Fruit fly (Drosophila melanogaster): ENCODE measurements around the gene CG17721.

Gene CG17721

DNA sequence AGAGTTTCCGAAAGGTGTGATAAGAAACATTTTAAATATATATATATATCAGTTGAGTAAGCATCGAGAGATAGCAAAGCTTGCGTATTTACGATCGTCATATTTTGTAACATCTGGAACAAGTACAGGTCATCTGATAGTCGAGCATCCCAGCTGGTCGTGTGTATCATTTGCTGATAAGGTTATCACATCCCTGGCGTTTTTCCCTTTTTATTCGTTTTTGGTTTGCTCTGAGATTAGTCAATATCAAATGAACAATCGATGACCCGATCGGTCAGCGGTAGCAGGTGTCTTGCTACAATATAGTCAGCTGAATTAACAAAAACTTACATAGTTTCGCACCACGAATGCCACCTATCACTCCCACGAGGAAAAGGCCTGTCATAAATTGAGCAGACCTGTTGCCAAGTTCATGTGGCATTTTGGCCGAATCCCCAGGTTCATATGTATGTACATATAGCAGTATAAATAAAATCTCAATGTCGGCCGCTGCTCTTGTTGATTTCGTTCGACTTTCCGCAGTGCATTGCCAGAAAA, 34.0 kb upstream of the CG17721 start (continued):
- peak; percentile 13 for TF ChIP-seq CG10274 (GFP tag; optimal IDR thresholded peaks at IDR 0.05)
- no peak for TF ChIP-seq tll (GFP tag; optimal IDR thresholded peaks at IDR 0.05)
- peak; percentile 76 for TF ChIP-seq slbo (GFP tag; IDR thresholded peaks at IDR 0.05)
- no peak for TF ChIP-seq Eip74EF (GFP tag; optimal IDR thresholded peaks at IDR 0.05)
- TF ChIP-seq Hand (GFP tag; optimal IDR thresholded peaks at IDR 0.05): peak; percentile 60
- TF ChIP-seq caup (GFP tag; optimal IDR thresholded peaks at IDR 0.05; ENCODE audit: severe bottlenecking): peak; percentile 43
- peak; percentile 66 for TF ChIP-seq PHDP (tag; optimal IDR thresholded peaks at IDR 0.05)
- TF ChIP-seq CG16813 (GFP tag; IDR thresholded peaks at IDR 0.05; ENCODE audit: partially characterized antibody): no peak
- no peak for TF ChIP-seq luna (GFP tag; optimal IDR thresholded peaks at IDR 0.05)
- TF ChIP-seq btn (GFP tag; optimal IDR thresholded peaks at IDR 0.05): no peak
- TF ChIP-seq CG4424 (GFP tag; optimal IDR thresholded peaks at IDR 0.05): peak; percentile 36
- TF ChIP-seq E2f2 (GFP tag; IDR thresholded peaks at IDR 0.05): peak; percentile 19; the same call in 1 of the 2 replicates
- peak; percentile 49; the same call in 1 of the 2 replicates for TF ChIP-seq lmd (GFP tag; IDR thresholded peaks at IDR 0.05)
- no peak for TF ChIP-seq Mrtf (GFP tag; IDR thresholded peaks at IDR 0.05)
- TF ChIP-seq Sry-β (GFP tag; optimal IDR thresholded peaks at IDR 0.05): no peak
- peak; percentile 54 for TF ChIP-seq CG31224 (GFP tag; IDR thresholded peaks at IDR 0.05)
- peak; percentile 40; the same call in 1 of the 3 replicates for TF ChIP-seq CG7357 (GFP tag; IDR thresholded peaks at IDR 0.05)
- no peak for TF ChIP-seq Gsc (GFP tag; IDR thresholded peaks at IDR 0.05)
- peak; percentile 55 for TF ChIP-seq CG10209 (GFP tag; optimal IDR thresholded peaks at IDR 0.05)
- no peak for TF ChIP-seq CG34224 (GFP tag; IDR thresholded peaks at IDR 0.05; ENCODE audit: partially characterized antibody)
- TF ChIP-seq bab2 (GFP tag; optimal IDR thresholded peaks at IDR 0.05): no peak
- TF ChIP-seq Atf6 (GFP tag; IDR thresholded peaks at IDR 0.05): peak; percentile 75; the same call in 1 of the 2 replicates
- TF ChIP-seq chinmo (GFP tag; IDR thresholded peaks at IDR 0.05; ENCODE audit: partially characterized antibody): peak; percentile 61; the same call in 1 of the 4 replicates
- no peak; the same call in 1 of the 2 replicates for TF ChIP-seq CG31441 (GFP tag; IDR thresholded peaks at IDR 0.05)
- TF ChIP-seq zfh1 (GFP tag; IDR thresholded peaks at IDR 0.05): peak; percentile 58; the same call in 1 of the 3 replicates
- TF ChIP-seq p53 (GFP tag; optimal IDR thresholded peaks at IDR 0.05): no peak
- TF ChIP-seq CG8478 (optimal IDR thresholded peaks at IDR 0.05): no peak
- no peak for TF ChIP-seq CG7271 (tag; optimal IDR thresholded peaks at IDR 0.05)
- TF ChIP-seq prd (optimal IDR thresholded peaks at IDR 0.05): no peak
- TF ChIP-seq prd (GFP tag; IDR thresholded peaks at IDR 0.05): peak; percentile 67
- TF ChIP-seq Six4 (GFP tag; optimal IDR thresholded peaks at IDR 0.05): peak; percentile 25
- no peak for TF ChIP-seq Sry-δ (GFP tag; optimal IDR thresholded peaks at IDR 0.05)
- no peak for TF ChIP-seq CG14860 (GFP tag; IDR thresholded peaks at IDR 0.05; ENCODE audit: partially characterized antibody)
- peak; percentile 49 for TF ChIP-seq fd96Cb (tag; optimal IDR thresholded peaks at IDR 0.05)
- TF ChIP-seq CG1647 (GFP tag; optimal IDR thresholded peaks at IDR 0.05): no peak
- TF ChIP-seq CG8924 (tag; optimal IDR thresholded peaks at IDR 0.05): peak; percentile 58
- no peak for TF ChIP-seq Sin3A (optimal IDR thresholded peaks at IDR 0.05)
- no peak for TF ChIP-seq jing (GFP tag; optimal IDR thresholded peaks at IDR 0.05)
- peak; percentile 56 for TF ChIP-seq CG6689 (GFP tag; IDR thresholded peaks at IDR 0.05)
- TF ChIP-seq CG11085 (GFP tag; IDR thresholded peaks at IDR 0.05): no peak
- no peak for TF ChIP-seq CG17829 (tag; optimal IDR thresholded peaks at IDR 0.05)
- no peak for TF ChIP-seq CG4707 (GFP tag; optimal IDR thresholded peaks at IDR 0.05)
- TF ChIP-seq cg (GFP tag; optimal IDR thresholded peaks at IDR 0.05): no peak
- TF ChIP-seq C15 (GFP tag; IDR thresholded peaks at IDR 0.05): no peak
- no peak for TF ChIP-seq fu2 (GFP tag; optimal IDR thresholded peaks at IDR 0.05)
- TF ChIP-seq CG1529 (GFP tag; optimal IDR thresholded peaks at IDR 0.05): no peak
- TF ChIP-seq cato (GFP tag; optimal IDR thresholded peaks at IDR 0.05; ENCODE audit: borderline replicate concordance): no peak
- TF ChIP-seq Neu2 (GFP tag; optimal IDR thresholded peaks at IDR 0.05; ENCODE audit: borderline replicate concordance): no peak
- TF ChIP-seq NC2α (GFP tag; optimal IDR thresholded peaks at IDR 0.05): no peak
- TF ChIP-seq CG15696 (tag; optimal IDR thresholded peaks at IDR 0.05): no peak
- TF ChIP-seq CG7556 (GFP tag; optimal IDR thresholded peaks at IDR 0.05): peak; percentile 51
